Fruit fly (Drosophila melanogaster): ENCODE results near the gene NFAT.

DNA sequence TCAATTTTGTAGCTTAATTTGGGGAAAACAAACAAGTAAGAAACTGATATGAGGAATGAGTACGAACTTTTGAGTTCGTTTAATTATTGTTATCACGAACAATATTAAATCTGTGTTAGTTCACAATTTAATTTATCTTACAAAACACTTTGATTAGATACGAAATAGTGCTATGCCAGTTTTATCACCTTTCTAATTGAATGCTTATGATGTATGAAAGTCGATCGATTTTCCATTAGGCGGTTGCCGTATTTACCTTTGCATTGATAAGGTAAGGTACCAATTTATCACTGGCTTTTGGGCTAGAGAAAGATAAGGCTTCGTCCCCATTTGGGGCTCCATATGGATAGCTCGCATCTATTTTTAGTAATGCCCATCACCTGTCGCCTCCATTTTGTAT lies 45.2 kb upstream of the NFAT start:
- TF ChIP-seq CG7045 (GFP tag; optimal IDR thresholded peaks at IDR 0.05) (no peak), bab1 (GFP tag; optimal IDR thresholded peaks at IDR 0.05) (no peak), kay (GFP tag; ENCODE audit: borderline replicate concordance) (no peak), Clk (GFP tag; optimal IDR thresholded peaks at IDR 0.05) (no peak), CG33017 (tag; optimal IDR thresholded peaks at IDR 0.05) (no peak), CG7101 (tag; optimal IDR thresholded peaks at IDR 0.05) (no peak), CG5204 (GFP tag; optimal IDR thresholded peaks at IDR 0.05) (no peak), CG11617 (GFP tag; optimal IDR thresholded peaks at IDR 0.05) (no peak), tj (GFP tag; optimal IDR thresholded peaks at IDR 0.05) (no peak), Crg-1 (GFP tag; optimal IDR thresholded peaks at IDR 0.05) (no peak)

All from whole organism, adult.